Fruit fly (Drosophila melanogaster): ENCODE results near the gene Had1.

Gene Had1

dm6 chrX:16319558-16319924, 11.1 kb upstream of the Had1 start:
- TF ChIP-seq CG8478 (optimal IDR thresholded peaks at IDR 0.05), result no peak
- no peak for TF ChIP-seq CTCF (optimal IDR thresholded peaks at IDR 0.05)

dm6 chrX:16318858-16319557, 10.5 kb upstream of the Had1 start:
- TF ChIP-seq CG8478 (optimal IDR thresholded peaks at IDR 0.05) (no peak), CTCF (optimal IDR thresholded peaks at IDR 0.05) (no peak)

- TF ChIP-seq CTCF (optimal IDR thresholded peaks at IDR 0.05) (no peak), CG8478 (optimal IDR thresholded peaks at IDR 0.05) (no peak)
Observed at dm6 chrX:16313078-16313875, 4.8 kb upstream of the Had1 start, which contains the start of the genes CG9915 and SWIP. CG9915 (minus strand) TSS chrX:16313138. SWIP (plus strand) TSS chrX:16313709.

- no peak for TF ChIP-seq CTCF (optimal IDR thresholded peaks at IDR 0.05)
- no peak for TF ChIP-seq CG8478 (optimal IDR thresholded peaks at IDR 0.05)
Observed at dm6 chrX:16309764-16310163, 1.3 kb upstream of the Had1 start.

dm6 chrX:16308953-16309352, 486 bp upstream of the Had1 start:
- TF ChIP-seq CTCF (optimal IDR thresholded peaks at IDR 0.05), result no peak
- TF ChIP-seq CG8478 (optimal IDR thresholded peaks at IDR 0.05), result no peak

dm6 chrX:16303636-16304035, 4.8 kb downstream of the Had1 start, which contains the start of gene CG3679:
CG3679 (plus strand) TSS chrX:16303870.
- TF ChIP-seq CTCF (optimal IDR thresholded peaks at IDR 0.05) (no peak), CG8478 (optimal IDR thresholded peaks at IDR 0.05) (no peak)

dm6 chrX:16297618-16298017, 10.8 kb downstream of the Had1 start, which contains the start of gene ERp44:
ERp44 (minus strand) TSS chrX:16297718.
- no peak for TF ChIP-seq CG8478 (optimal IDR thresholded peaks at IDR 0.05)
- TF ChIP-seq CTCF (optimal IDR thresholded peaks at IDR 0.05), result no peak

dm6 chrX:16296423-16297292, 11.8 kb downstream of the Had1 start, which contains the start of gene CG3632:
CG3632 (plus strand) TSS chrX:16296671.
- TF ChIP-seq CG8478 (optimal IDR thresholded peaks at IDR 0.05) (no peak), CTCF (optimal IDR thresholded peaks at IDR 0.05) (no peak)

- TF ChIP-seq CG8478 (optimal IDR thresholded peaks at IDR 0.05) (no peak), CTCF (optimal IDR thresholded peaks at IDR 0.05) (no peak)
Observed at dm6 chrX:16292646-16293045, 15.8 kb downstream of the Had1 start.

dm6 chrX:16288999-16289398, 19.5 kb downstream of the Had1 start:
- TF ChIP-seq CTCF (optimal IDR thresholded peaks at IDR 0.05) (no peak), CG8478 (optimal IDR thresholded peaks at IDR 0.05) (no peak)

dm6 chrX:16288492-16288964, 19.9 kb downstream of the Had1 start, which contains the start of the genes CG32576 and caz:
CG32576 (minus strand) TSS chrX:16288533.
caz (plus strand) TSS chrX:16288810.
- no peak for TF ChIP-seq CG8478 (optimal IDR thresholded peaks at IDR 0.05)

dm6 chrX:16286083-16286666, 22.3 kb downstream of the Had1 start, which contains the start of gene UQCR-14:
UQCR-14 (plus strand) TSS chrX:16286288.
- TF ChIP-seq CTCF (optimal IDR thresholded peaks at IDR 0.05) (peak in 1 of 2 experiments; percentile 7), CG8478 (optimal IDR thresholded peaks at IDR 0.05) (no peak)

- TF ChIP-seq CG8478 (optimal IDR thresholded peaks at IDR 0.05) (no peak), CTCF (optimal IDR thresholded peaks at IDR 0.05) (no peak)
Observed at dm6 chrX:16285186-16285585, 23.3 kb downstream of the Had1 start.

All from S2 (cell line).